Worm (Caenorhabditis elegans): ENCODE results near the gene ceh-7.

Gene ceh-7

ce11 chrII:8746298-8746775, 42.7 kb upstream of the ceh-7 start (continued):
- no peak for TF ChIP-seq snpc-4 (GFP tag; optimal IDR thresholded peaks at IDR 0.05)
- TF ChIP-seq snpc-4 (tag; optimal IDR thresholded peaks at IDR 0.05): no peak
- no peak for TF ChIP-seq F10E7.11 (tag; optimal IDR thresholded peaks at IDR 0.05)
- TF ChIP-seq ceh-79 (tag; optimal IDR thresholded peaks at IDR 0.05): no peak
- TF ChIP-seq F33H1.4 (GFP tag; IDR thresholded peaks at IDR 0.05): no peak
- TF ChIP-seq dpff-1 (tag; optimal IDR thresholded peaks at IDR 0.05): no peak
- no peak for TF ChIP-seq cebp-2 (GFP tag; IDR thresholded peaks at IDR 0.05)
- no peak for TF ChIP-seq T07F8.4 (tag; optimal IDR thresholded peaks at IDR 0.05)
- TF ChIP-seq hrde-1 (tag; optimal IDR thresholded peaks at IDR 0.05; ENCODE audit: borderline replicate concordance): no peak
- TF ChIP-seq ceh-100 (GFP tag; IDR thresholded peaks at IDR 0.05): no peak
- peak; percentile 92 for TF ChIP-seq repo-1 (tag; optimal IDR thresholded peaks at IDR 0.05)
- no peak for TF ChIP-seq B0019.2 (GFP tag; conservative IDR thresholded peaks at IDR 0.05)
- no peak for TF ChIP-seq nhr-80 (tag; optimal IDR thresholded peaks at IDR 0.05)
- TF ChIP-seq rec-8 (tag; optimal IDR thresholded peaks at IDR 0.05): no peak
- TF ChIP-seq snpc-1.3 (tag; optimal IDR thresholded peaks at IDR 0.05; ENCODE audit: insufficient read depth): no peak
- TF ChIP-seq ekl-4 (GFP tag; IDR thresholded peaks at IDR 0.05): no peak; the same call in 1 of the 2 replicates
- TF ChIP-seq hlh-26 (GFP tag; conservative IDR thresholded peaks at IDR 0.05): no peak
- TF ChIP-seq Y53F4B.3 (GFP tag; IDR thresholded peaks at IDR 0.05): no peak; the same call in 1 of the 2 replicates
- peak; percentile 70 for TF ChIP-seq ets-4 (GFP tag; optimal IDR thresholded peaks at IDR 0.05)
- no peak for TF ChIP-seq ceh-40 (GFP tag; IDR thresholded peaks at IDR 0.05)
- TF ChIP-seq tbx-9 (tag; optimal IDR thresholded peaks at IDR 0.05; ENCODE audit: borderline replicate concordance): no peak
- peak; percentile 56 for TF ChIP-seq ZK185.1 (tag; optimal IDR thresholded peaks at IDR 0.05; ENCODE audit: poor library complexity, severe bottlenecking)
- no peak for TF ChIP-seq lin-40 (tag; optimal IDR thresholded peaks at IDR 0.05)
- TF ChIP-seq K12H6.12 (tag; optimal IDR thresholded peaks at IDR 0.05): no peak
- no peak for TF ChIP-seq ztf-6 (GFP tag; IDR thresholded peaks at IDR 0.05)
- TF ChIP-seq hmg-1.2 (GFP tag; IDR thresholded peaks at IDR 0.05): peak; percentile 23; the same call in 1 of the 2 replicates
- no peak for TF ChIP-seq atf-7 (tag; optimal IDR thresholded peaks at IDR 0.05)
- no peak for TF ChIP-seq lag-1 (GFP tag; IDR thresholded peaks at IDR 0.05)
- no peak for TF ChIP-seq snpc-3.4 (tag; optimal IDR thresholded peaks at IDR 0.05)
- peak; percentile 31 for TF ChIP-seq fkh-3 (tag; optimal IDR thresholded peaks at IDR 0.05)
- no peak; the same call in 1 of the 2 replicates for TF ChIP-seq pbrm-1 (GFP tag; IDR thresholded peaks at IDR 0.05)
- TF ChIP-seq ceh-58 (GFP tag; IDR thresholded peaks at IDR 0.05): no peak; the same call in 1 of the 2 replicates
- TF ChIP-seq ama-1 (optimal IDR thresholded peaks at IDR 0.05): peak; percentile 23
- TF ChIP-seq ama-1 (GFP tag; optimal IDR thresholded peaks at IDR 0.05): no peak
- TF ChIP-seq hmg-20 (GFP tag; IDR thresholded peaks at IDR 0.05): no peak
- TF ChIP-seq nhr-179 (tag; optimal IDR thresholded peaks at IDR 0.05): no peak
- peak; percentile 79; the same call in 1 of the 2 replicates for TF ChIP-seq Y53G8AR.9 (GFP tag; conservative IDR thresholded peaks at IDR 0.05)
- no peak for TF ChIP-seq nfya-2 (GFP tag; IDR thresholded peaks at IDR 0.05)
- no peak for TF ChIP-seq ceh-91 (GFP tag; IDR thresholded peaks at IDR 0.05)
- TF ChIP-seq Y95B8A.8 (GFP tag; IDR thresholded peaks at IDR 0.05): peak; percentile 59; the same call in 1 of the 2 replicates
- no peak for TF ChIP-seq madf-8 (GFP tag; conservative IDR thresholded peaks at IDR 0.05)
- TF ChIP-seq mcd-1 (GFP tag; IDR thresholded peaks at IDR 0.05): no peak
- no peak for TF ChIP-seq F22D6.2 (tag; optimal IDR thresholded peaks at IDR 0.05)
- TF ChIP-seq athp-1 (tag; optimal IDR thresholded peaks at IDR 0.05): peak; percentile 23
- no peak for TF ChIP-seq mxl-1 (tag; optimal IDR thresholded peaks at IDR 0.05)
- TF ChIP-seq sdz-38 (tag; optimal IDR thresholded peaks at IDR 0.05): no peak
- peak; percentile 64; the same call in 1 of the 2 replicates for TF ChIP-seq madf-3 (GFP tag; IDR thresholded peaks at IDR 0.05)
- no peak for TF ChIP-seq hsf-1 (GFP tag; IDR thresholded peaks at IDR 0.05)

Measured in whole organism, young adult.